Fruit fly (Drosophila melanogaster) whole organism: Measurements from ENCODE around the gene CG43051.

Experiments used
- CG8478 ChIP-seq: fragments of >200 bp; optimal IDR thresholded peaks from 2 replicates; lab custom pipeline; 2018; ENCODE audit warnings: inconsistent platforms
- Dll ChIP-seq: fragments of >200 bp; optimal IDR thresholded peaks from 2 replicates; lab custom pipeline; 2017
- EcR ChIP-seq, 2 experiments: fragments of >200 bp; optimal IDR thresholded peaks; 2 replicates each; lab custom pipeline; 2017; ENCODE audit warnings: missing biosample characterization in 2 of 2, missing genetic modification characterization in 2 of 2, missing genetic modification reagents in 2 of 2
- pan ChIP-seq: fragments of >200 bp; optimal IDR thresholded peaks from 2 replicates; lab custom pipeline; 2017
- psq ChIP-seq: fragments of >200 bp; optimal IDR thresholded peaks from 2 replicates; lab custom pipeline; 2017
- usp ChIP-seq: fragments of >200 bp; optimal IDR thresholded peaks from 2 replicates; lab custom pipeline; 2017; ENCODE audit warnings: missing biosample characterization, missing genetic modification characterization, mixed read lengths

Gene CG43051

dm6 chr2L:12500405-12500804, 7.3 kb upstream of the CG43051 start:
- TF ChIP-seq usp (GFP tag; lab: Kevin White, UChicago) (no peak), pan (lab: Kevin White, UChicago) (no peak), Dll (lab: Kevin White, UChicago) (no peak), CG8478 (lab: Kevin White, UChicago) (no peak), EcR (GFP tag; optimal IDR thresholded peaks at IDR 0.05; lab: Kevin White, UChicago) (no peak), psq (lab: Kevin White, UChicago) (no peak)

- no peak for TF ChIP-seq CG8478 (lab: Kevin White, UChicago)
- no peak for TF ChIP-seq pan (lab: Kevin White, UChicago)
- no peak for TF ChIP-seq usp (GFP tag; lab: Kevin White, UChicago)
- no peak for TF ChIP-seq psq (lab: Kevin White, UChicago)
- TF ChIP-seq Dll (lab: Kevin White, UChicago): no peak
- TF ChIP-seq EcR (GFP tag; optimal IDR thresholded peaks at IDR 0.05; lab: Kevin White, UChicago): no peak
These were observed 4.8 kb upstream of the CG43051 start for dm6 chr2L:12502839-12503439.

- TF ChIP-seq CG8478 (lab: Kevin White, UChicago): no peak
- TF ChIP-seq pan (lab: Kevin White, UChicago): no peak
- TF ChIP-seq psq (lab: Kevin White, UChicago): no peak
- no peak for TF ChIP-seq usp (GFP tag; lab: Kevin White, UChicago)
These were observed 3.5 kb upstream of the CG43051 start for dm6 chr2L:12504006-12504885.

DNA sequence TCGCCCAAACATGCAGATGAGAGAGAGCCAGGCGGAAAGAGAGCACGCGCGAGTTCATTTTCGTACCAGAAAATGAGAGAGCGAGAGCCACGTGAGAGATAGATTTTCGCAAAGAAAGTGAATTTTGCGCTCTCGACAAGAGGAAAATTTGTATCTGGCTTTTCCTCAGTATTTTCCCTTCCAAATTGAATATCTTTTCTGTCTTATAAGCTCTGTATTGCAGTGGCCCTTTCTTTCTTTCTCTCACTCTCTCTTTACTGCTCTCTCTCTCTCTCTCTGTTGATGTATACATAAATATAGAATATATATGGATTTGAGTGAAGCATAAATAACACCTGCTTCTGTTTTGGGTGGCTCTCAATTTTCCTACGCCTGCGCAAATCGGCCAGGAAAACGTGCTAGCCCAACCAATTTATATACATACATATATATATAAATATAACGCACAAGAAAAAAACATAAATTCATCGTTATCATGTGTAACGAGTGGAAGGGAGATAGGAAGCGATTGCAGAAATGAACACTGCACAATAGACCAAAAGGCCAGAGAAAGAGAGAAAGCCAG, 2.8 kb upstream of the CG43051 start:
- TF ChIP-seq usp (GFP tag; lab: Kevin White, UChicago): no peak
- TF ChIP-seq Dll (lab: Kevin White, UChicago): no peak
- no peak for TF ChIP-seq EcR (GFP tag; optimal IDR thresholded peaks at IDR 0.05; lab: Kevin White, UChicago)
- no peak for TF ChIP-seq pan (lab: Kevin White, UChicago)
- no peak for TF ChIP-seq psq (lab: Kevin White, UChicago)
- TF ChIP-seq CG8478 (lab: Kevin White, UChicago): no peak

- no peak for TF ChIP-seq CG8478 (lab: Kevin White, UChicago)
- TF ChIP-seq EcR (GFP tag; optimal IDR thresholded peaks at IDR 0.05; lab: Kevin White, UChicago): no peak
- TF ChIP-seq Dll (lab: Kevin White, UChicago): no peak
- no peak for TF ChIP-seq usp (GFP tag; lab: Kevin White, UChicago)
- TF ChIP-seq pan (lab: Kevin White, UChicago): no peak
- TF ChIP-seq psq (lab: Kevin White, UChicago): no peak
These were observed 2.1 kb upstream of the CG43051 start for dm6 chr2L:12505662-12506061.

dm6 chr2L:12506744-12507143, 995 bp upstream of the CG43051 start:
- TF ChIP-seq Dll (lab: Kevin White, UChicago): no peak
- TF ChIP-seq usp (GFP tag; lab: Kevin White, UChicago): no peak
- TF ChIP-seq psq (lab: Kevin White, UChicago): no peak
- TF ChIP-seq EcR (GFP tag; optimal IDR thresholded peaks at IDR 0.05; lab: Kevin White, UChicago): no peak
- no peak for TF ChIP-seq CG8478 (lab: Kevin White, UChicago)
- no peak for TF ChIP-seq pan (lab: Kevin White, UChicago)

DNA sequence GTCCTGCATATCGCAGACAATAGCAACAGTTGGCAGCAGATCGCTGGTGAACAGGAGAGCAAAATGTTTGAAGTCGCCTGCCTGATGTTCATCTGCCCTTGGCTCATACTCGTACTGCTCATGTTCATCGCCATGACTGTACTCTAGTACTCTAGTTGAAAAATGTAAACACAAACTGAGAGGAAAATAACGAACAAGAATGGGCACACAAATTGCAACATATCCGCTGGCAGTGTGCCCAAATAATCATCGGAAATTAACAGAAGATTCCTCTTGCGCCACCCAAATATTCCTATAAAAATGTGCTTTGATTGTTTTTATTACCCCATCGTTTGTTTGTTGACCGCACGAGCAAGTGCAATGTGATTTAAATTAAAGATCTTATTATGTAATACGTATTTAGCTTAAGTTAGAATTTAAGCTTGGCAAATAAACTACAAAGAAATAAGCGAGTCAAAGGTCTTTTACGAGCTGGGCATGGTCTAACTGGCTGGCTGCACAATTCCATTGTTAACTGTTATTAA, 377 bp downstream of the CG43051 start:
- TF ChIP-seq Dll (lab: Kevin White, UChicago): no peak
- no peak for TF ChIP-seq pan (lab: Kevin White, UChicago)
- TF ChIP-seq EcR (GFP tag; optimal IDR thresholded peaks at IDR 0.05; lab: Kevin White, UChicago): no peak
- no peak for TF ChIP-seq psq (lab: Kevin White, UChicago)
- TF ChIP-seq usp (GFP tag; lab: Kevin White, UChicago): no peak
- no peak for TF ChIP-seq CG8478 (lab: Kevin White, UChicago)

DNA sequence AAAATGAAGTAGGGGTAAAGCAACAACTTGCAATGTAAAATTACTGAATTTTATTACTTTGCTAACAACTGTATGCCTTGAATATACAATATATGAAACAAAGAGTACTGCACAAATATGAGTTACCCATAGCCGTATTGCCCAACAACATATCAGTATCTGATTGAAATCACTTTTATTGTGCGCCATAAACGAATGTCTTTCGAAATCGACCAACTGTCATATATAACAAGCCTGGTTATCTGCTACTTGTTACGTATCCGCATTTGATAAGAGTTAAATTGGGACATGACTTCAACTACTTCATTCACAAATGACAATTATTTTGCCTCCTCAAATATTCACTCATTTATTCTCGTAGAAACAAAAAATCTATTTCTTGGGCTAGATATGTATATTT, 939 bp downstream of the CG43051 start:
- no peak for TF ChIP-seq Dll (lab: Kevin White, UChicago)
- TF ChIP-seq usp (GFP tag; lab: Kevin White, UChicago): no peak
- no peak for TF ChIP-seq EcR (GFP tag; optimal IDR thresholded peaks at IDR 0.05; lab: Kevin White, UChicago)
- no peak for TF ChIP-seq pan (lab: Kevin White, UChicago)
- no peak for TF ChIP-seq psq (lab: Kevin White, UChicago)
- no peak for TF ChIP-seq CG8478 (lab: Kevin White, UChicago)

dm6 chr2L:12509458-12509857, 1.7 kb downstream of the CG43051 start:
- no peak for TF ChIP-seq usp (GFP tag; lab: Kevin White, UChicago)

DNA sequence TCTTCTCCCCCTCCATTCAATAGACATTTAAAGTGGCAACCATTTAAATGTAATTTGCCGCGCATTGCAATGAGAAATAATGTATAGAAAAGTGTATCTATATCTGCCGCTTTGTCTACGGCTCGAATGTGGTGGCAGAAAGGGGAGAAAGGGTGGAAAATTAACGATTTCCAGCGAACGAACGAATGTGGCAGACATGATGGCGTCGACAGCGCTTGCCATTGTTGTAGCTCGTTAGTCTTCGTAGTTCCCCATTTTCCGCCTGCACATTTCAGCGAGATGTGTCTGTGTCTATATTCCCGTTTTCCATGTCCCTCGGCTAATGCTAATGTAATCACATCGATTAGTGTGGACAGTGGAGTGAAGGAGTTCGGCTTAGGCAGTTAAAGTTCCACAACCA, 4.8 kb downstream of the CG43051 start:
- no peak for TF ChIP-seq CG8478 (lab: Kevin White, UChicago)
- TF ChIP-seq Dll (lab: Kevin White, UChicago): no peak
- no peak for TF ChIP-seq pan (lab: Kevin White, UChicago)
- TF ChIP-seq psq (lab: Kevin White, UChicago): no peak
- no peak for TF ChIP-seq usp (GFP tag; lab: Kevin White, UChicago)
- TF ChIP-seq EcR (GFP tag; optimal IDR thresholded peaks at IDR 0.05; lab: Kevin White, UChicago): no peak

DNA sequence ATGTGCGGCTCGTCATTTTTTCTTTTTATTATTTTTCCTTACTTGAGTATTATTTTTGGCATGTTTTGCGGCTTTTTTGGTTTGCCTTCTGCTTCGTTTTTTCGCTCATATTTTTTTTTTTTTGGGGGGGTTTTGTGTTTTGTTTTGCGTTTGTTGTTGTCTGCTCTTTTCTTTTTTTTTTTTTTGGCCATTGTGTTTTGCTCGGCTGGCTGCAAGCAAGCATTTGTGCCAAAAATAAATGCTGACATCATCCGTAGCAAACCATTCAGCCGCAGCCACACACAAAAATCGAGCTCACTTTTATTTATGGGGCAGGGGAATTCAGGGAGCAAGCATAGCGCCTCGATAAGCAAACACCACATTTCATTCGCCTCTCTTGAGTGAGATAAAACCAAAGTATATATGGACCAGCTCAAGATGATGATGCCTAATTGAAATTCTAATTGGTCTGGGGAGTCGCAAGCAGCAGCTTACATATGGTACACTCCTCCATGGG, 6.2 kb downstream of the CG43051 start:
- no peak for TF ChIP-seq CG8478 (lab: Kevin White, UChicago)
- TF ChIP-seq psq (lab: Kevin White, UChicago): no peak
- TF ChIP-seq EcR (GFP tag; optimal IDR thresholded peaks at IDR 0.05; lab: Kevin White, UChicago): no peak
- no peak for TF ChIP-seq usp (GFP tag; lab: Kevin White, UChicago)
- no peak for TF ChIP-seq Dll (lab: Kevin White, UChicago)
